Fruit fly (Drosophila melanogaster) whole organism, embryonic: Measurements from ENCODE around the gene mTTF.

Experiments
- Adf1 ChIP-seq: fragments of 200-800 bp; sonication (Bioruptor generic); IDR thresholded peaks from 2 replicates; pipeline ENCODE4 v1.3.6; 2022; ENCODE audit warnings: missing biosample characterization, missing genetic modification characterization
- Atf-2 ChIP-seq: fragments of 200-800 bp; sonication (Bioruptor generic); optimal IDR thresholded peaks from 2 replicates; lab custom pipeline; 2016; ENCODE audit warnings: missing biosample characterization, missing genetic modification characterization
- Awh ChIP-seq: fragments of 200-800 bp; sonication (Bioruptor generic); IDR thresholded peaks from 2 replicates; pipeline ENCODE4, ENCODE4 v1.3.6; 2022; ENCODE audit warnings: missing biosample characterization, missing genetic modification characterization
- Bgb ChIP-seq: fragments of 200-800 bp; sonication (Bioruptor generic); IDR thresholded peaks from 2 replicates; pipeline ENCODE4 v1.3.6; 2022; ENCODE audit warnings: missing biosample characterization, missing genetic modification characterization; ENCODE audit not compliant: partially characterized antibody
- Blimp-1 ChIP-seq: fragments of 200-800 bp; sonication (Bioruptor generic); optimal IDR thresholded peaks from 3 replicates; lab custom pipeline; 2018; ENCODE audit warnings: missing biosample characterization, missing genetic modification characterization, mild to moderate bottlenecking, moderate library complexity, missing genetic modification reagents
- CG1024 ChIP-seq: fragments of 200-800 bp; sonication (Bioruptor generic); IDR thresholded peaks from 2 replicates; pipeline ENCODE4 v1.3.6; 2022; ENCODE audit warnings: missing biosample characterization, missing genetic modification characterization
- CG10366 ChIP-seq: fragments of 200-800 bp; sonication (Bioruptor generic); IDR thresholded peaks from 2 replicates; pipeline ENCODE4 v1.3.6; 2022; ENCODE audit warnings: missing biosample characterization, missing genetic modification characterization
- CG10565 ChIP-seq: fragments of 200-800 bp; sonication (Bioruptor generic); optimal IDR thresholded peaks from 3 replicates; lab custom pipeline; 2016; ENCODE audit warnings: missing biosample characterization, mild to moderate bottlenecking, missing genetic modification characterization
- CG11398 ChIP-seq: fragments of 200-800 bp; sonication (Bioruptor generic); optimal IDR thresholded peaks from 2 replicates; lab custom pipeline; 2016; ENCODE audit warnings: missing biosample characterization, missing genetic modification characterization
- CG14014 ChIP-seq: fragments of 200-800 bp; sonication (Bioruptor generic); IDR thresholded peaks from 2 replicates; pipeline ENCODE4 v1.3.6; 2022; ENCODE audit warnings: missing biosample characterization, missing genetic modification characterization
- CG14050 ChIP-seq: fragments of 200-800 bp; sonication (Bioruptor generic); IDR thresholded peaks from 3 replicates; pipeline ENCODE4 v1.3.6; 2022; ENCODE audit warnings: missing biosample characterization, missing genetic modification characterization
- CG14667 ChIP-seq: fragments of 200-800 bp; sonication (Bioruptor generic); IDR thresholded peaks from 2 replicates; pipeline ENCODE4 v1.3.6; 2022; ENCODE audit warnings: missing biosample characterization, missing genetic modification characterization
- CG14860 ChIP-seq: fragments of 200-800 bp; sonication (Bioruptor generic); IDR thresholded peaks from 3 replicates; pipeline ENCODE4 v1.3.6; 2022; ENCODE audit warnings: missing biosample characterization, missing genetic modification characterization; ENCODE audit not compliant: partially characterized antibody
- CG15011 ChIP-seq: fragments of 200-800 bp; sonication (Bioruptor generic); optimal IDR thresholded peaks from 3 replicates; lab custom pipeline; 2018; ENCODE audit warnings: missing biosample characterization, mild to moderate bottlenecking, missing genetic modification characterization
- CG1602 ChIP-seq: fragments of 200-800 bp; sonication (Bioruptor generic); optimal IDR thresholded peaks from 3 replicates; lab custom pipeline; 2016; ENCODE audit warnings: missing biosample characterization, missing genetic modification characterization
- CG17385 ChIP-seq: fragments of 200-800 bp; sonication (Bioruptor generic); optimal IDR thresholded peaks from 3 replicates; lab custom pipeline; 2018; ENCODE audit warnings: missing biosample characterization, mild to moderate bottlenecking, missing genetic modification characterization
- CG17802 ChIP-seq: fragments of 200-800 bp; sonication (Bioruptor generic); optimal IDR thresholded peaks from 2 replicates; lab custom pipeline; 2018; ENCODE audit warnings: missing biosample characterization, mild to moderate bottlenecking, missing genetic modification characterization, moderate library complexity
- CG18764 ChIP-seq: fragments of 200-800 bp; sonication (Bioruptor generic); optimal IDR thresholded peaks from 3 replicates; lab custom pipeline; 2016; ENCODE audit warnings: missing biosample characterization, missing genetic modification characterization
- CG2202 ChIP-seq: fragments of 200-800 bp; sonication (Bioruptor generic); optimal IDR thresholded peaks from 2 replicates; lab custom pipeline; 2018; ENCODE audit warnings: missing biosample characterization, mild to moderate bottlenecking, missing genetic modification characterization
- CG31224 ChIP-seq: fragments of 200-800 bp; sonication (Bioruptor generic); IDR thresholded peaks from 2 replicates; pipeline ENCODE4 v1.3.6; 2022; ENCODE audit warnings: missing biosample characterization, missing genetic modification characterization
- CG32772 ChIP-seq: fragments of 200-800 bp; sonication (Bioruptor generic); IDR thresholded peaks from 2 replicates; pipeline ENCODE4 v1.3.6; 2022; ENCODE audit warnings: missing biosample characterization, missing genetic modification characterization
- CG33557 ChIP-seq: fragments of 200-800 bp; sonication (Bioruptor generic); optimal IDR thresholded peaks from 2 replicates; lab custom pipeline; 2019; ENCODE audit warnings: missing biosample characterization, mild to moderate bottlenecking, missing genetic modification characterization, moderate library complexity
- CG42726 ChIP-seq: fragments of 200-800 bp; sonication (Bioruptor generic); IDR thresholded peaks from 2 replicates; pipeline ENCODE4 v1.3.6; 2022; ENCODE audit warnings: missing biosample characterization, missing genetic modification characterization; ENCODE audit not compliant: partially characterized antibody
- CG4360 ChIP-seq: fragments of 200-800 bp; sonication (Bioruptor generic); IDR thresholded peaks from 2 replicates; pipeline ENCODE4 v1.3.6; 2022; ENCODE audit warnings: missing biosample characterization, missing genetic modification characterization
- CG9876 ChIP-seq: fragments of 200-800 bp; sonication (Bioruptor generic); optimal IDR thresholded peaks from 2 replicates; lab custom pipeline; 2016; ENCODE audit warnings: missing biosample characterization, missing genetic modification characterization
- CTCF ChIP-seq: fragments of 200-800 bp; sonication (Bioruptor generic); optimal IDR thresholded peaks from 2 replicates; lab custom pipeline; 2017; ENCODE audit warnings: missing biosample characterization, mild to moderate bottlenecking, missing genetic modification characterization, moderate library complexity
- Dll ChIP-seq: fragments of 200-800 bp; sonication (Bioruptor generic); IDR thresholded peaks from 4 replicates; pipeline ENCODE4 v1.3.6; 2022; ENCODE audit warnings: missing biosample characterization, missing genetic modification characterization; ENCODE audit not compliant: partially characterized antibody
- Fer1 ChIP-seq: fragments of 200-800 bp; sonication (Bioruptor generic); optimal IDR thresholded peaks from 2 replicates; lab custom pipeline; 2017; ENCODE audit warnings: missing biosample characterization, mild to moderate bottlenecking, missing genetic modification characterization
- Fer3 ChIP-seq: fragments of 200-800 bp; sonication (Bioruptor generic); optimal IDR thresholded peaks from 2 replicates; lab custom pipeline; 2018; ENCODE audit warnings: missing biosample characterization, mild to moderate bottlenecking, missing genetic modification characterization, moderate library complexity
- GATAe ChIP-seq: fragments of 200-800 bp; sonication (Bioruptor generic); conservative IDR thresholded peaks from 2 replicates; pipeline ENCODE4 v1.3.6; 2022; ENCODE audit warnings: missing biosample characterization, missing genetic modification characterization
- Neu2 ChIP-seq: fragments of 200-800 bp; sonication (Bioruptor generic); optimal IDR thresholded peaks from 3 replicates; lab custom pipeline; 2016; ENCODE audit warnings: missing biosample characterization, missing genetic modification characterization, borderline replicate concordance
- Sin3A ChIP-seq: fragments of >200 bp; optimal IDR thresholded peaks from 2 replicates; lab custom pipeline; 2018
- Stat92E ChIP-seq, 3 experiments: fragments of >200 bp in 2 of 3; fragments of 200-800 bp in 1 of 3; sonication (Bioruptor generic) in 1 of 3; optimal IDR thresholded peaks; 2 replicates each; lab custom pipeline; 2017 to 2019; ENCODE audit warnings: missing biosample characterization in 3 of 3, missing genetic modification characterization in 3 of 3, mild to moderate bottlenecking in 1 of 3, moderate library complexity in 1 of 3
- al ChIP-seq: fragments of 200-800 bp; sonication (Bioruptor generic); IDR thresholded peaks from 2 replicates; pipeline ENCODE4 v1.3.6; 2022; ENCODE audit warnings: missing biosample characterization, missing genetic modification characterization
- aop ChIP-seq: fragments of 200-800 bp; sonication (Bioruptor generic); IDR thresholded peaks from 2 replicates; pipeline ENCODE4 v1.3.6; 2022; ENCODE audit warnings: missing biosample characterization, missing genetic modification characterization
- ap ChIP-seq: fragments of 200-800 bp; sonication (Bioruptor generic); IDR thresholded peaks from 2 replicates; pipeline ENCODE4 v1.3.6; 2022; ENCODE audit warnings: missing biosample characterization, missing genetic modification characterization
- br ChIP-seq: fragments of >200 bp; optimal IDR thresholded peaks from 2 replicates; lab custom pipeline; 2017
- bsh ChIP-seq, 2 experiments: fragments of 200-800 bp; sonication (Bioruptor generic); optimal IDR thresholded peaks; 2 replicates each; lab custom pipeline; 2017 to 2018; ENCODE audit warnings: mild to moderate bottlenecking in 2 of 2, missing biosample characterization in 2 of 2, missing genetic modification characterization in 2 of 2, moderate library complexity in 1 of 2
- cato ChIP-seq: fragments of 200-800 bp; sonication (Bioruptor generic); optimal IDR thresholded peaks from 2 replicates; lab custom pipeline; 2016; ENCODE audit warnings: missing biosample characterization, missing genetic modification characterization, borderline replicate concordance
- corto ChIP-seq: fragments of 200-800 bp; sonication (Bioruptor generic); optimal IDR thresholded peaks from 2 replicates; lab custom pipeline; 2016; ENCODE audit warnings: missing biosample characterization, mild to moderate bottlenecking, missing genetic modification characterization, moderate library complexity
- croc ChIP-seq: fragments of 200-800 bp; sonication (Bioruptor generic); conservative IDR thresholded peaks from 3 replicates; pipeline ENCODE4 v1.3.6; 2022; ENCODE audit warnings: missing biosample characterization, missing genetic modification characterization
- dati ChIP-seq: fragments of 200-800 bp; sonication (Bioruptor generic); IDR thresholded peaks from 2 replicates; pipeline ENCODE4 v1.3.6; 2022; ENCODE audit warnings: missing biosample characterization, missing genetic modification characterization
- eve ChIP-seq, 2 experiments: fragments of >200 bp; optimal IDR thresholded peaks; 2 replicates each; lab custom pipeline; 2017; ENCODE audit warnings: missing biosample characterization in 2 of 2, missing genetic modification characterization in 2 of 2
- fu2 ChIP-seq: fragments of 200-800 bp; sonication (Bioruptor generic); optimal IDR thresholded peaks from 2 replicates; lab custom pipeline; 2016; ENCODE audit warnings: missing biosample characterization, missing genetic modification characterization
- ham ChIP-seq: fragments of 200-800 bp; sonication (Bioruptor generic); IDR thresholded peaks from 2 replicates; pipeline ENCODE4 v1.3.6; 2022; ENCODE audit warnings: missing biosample characterization, missing genetic modification characterization
- lbe ChIP-seq: fragments of 200-800 bp; sonication (Bioruptor generic); optimal IDR thresholded peaks from 2 replicates; lab custom pipeline; 2016; ENCODE audit warnings: missing biosample characterization, mild to moderate bottlenecking, missing genetic modification characterization
- nom ChIP-seq: fragments of 200-800 bp; sonication (Bioruptor generic); optimal IDR thresholded peaks from 2 replicates; lab custom pipeline; 2017; ENCODE audit warnings: missing biosample characterization, missing genetic modification characterization, mild to moderate bottlenecking, moderate library complexity, missing genetic modification reagents
- salm ChIP-seq: fragments of 200-800 bp; sonication (Bioruptor generic); optimal IDR thresholded peaks from 2 replicates; lab custom pipeline; 2018; ENCODE audit warnings: missing biosample characterization, mild to moderate bottlenecking, missing genetic modification characterization
- schlank ChIP-seq: fragments of 200-800 bp; sonication (Bioruptor generic); optimal IDR thresholded peaks from 2 replicates; lab custom pipeline; 2018; ENCODE audit warnings: missing biosample characterization, mild to moderate bottlenecking, missing genetic modification characterization
- sisA ChIP-seq: fragments of 200-800 bp; sonication (Bioruptor generic); IDR thresholded peaks from 2 replicates; pipeline ENCODE4 v1.3.6; 2022; ENCODE audit warnings: missing biosample characterization, missing genetic modification characterization
- toy ChIP-seq: fragments of 200-800 bp; sonication (Bioruptor generic); IDR thresholded peaks from 2 replicates; pipeline ENCODE4 v1.3.6; 2022; ENCODE audit warnings: missing biosample characterization, missing genetic modification characterization
- vnd ChIP-seq: fragments of 200-800 bp; sonication (Bioruptor generic); IDR thresholded peaks from 3 replicates; pipeline ENCODE4 v1.3.6; 2022; ENCODE audit warnings: missing biosample characterization, missing genetic modification characterization; ENCODE audit not compliant: partially characterized antibody

The mTTF gene

dm6 chr2L:14372254-14372717 lies 23.7 kb upstream of the mTTF start (continued):
- TF ChIP-seq Atf-2 = no peak
- TF ChIP-seq Stat92E (GFP tag; optimal IDR thresholded peaks at IDR 0.05; lab: Kevin White, UChicago) = no peak
- TF ChIP-seq CG10366 (GFP tag; lab: Robert Waterston, UW) = peak; percentile 75
- peak; percentile 12 for TF ChIP-seq Fer1 (GFP tag; lab: Kevin White, UChicago)
- peak; percentile 79 for TF ChIP-seq salm (tag; lab: Kevin White, UChicago)
- TF ChIP-seq CG14050 (GFP tag; lab: Robert Waterston, UW) = peak; percentile 77
- TF ChIP-seq CG32772 (GFP tag; lab: Robert Waterston, UW) = peak; percentile 42; the same call in 1 of the 2 replicates
- no peak for TF ChIP-seq dati (GFP tag; lab: Robert Waterston, UW)
- no peak for TF ChIP-seq CG1024 (GFP tag; lab: Robert Waterston, UW)
- no peak for TF ChIP-seq ham (GFP tag; lab: Robert Waterston, UW)
- TF ChIP-seq fu2 (GFP tag; lab: Kevin White, UChicago) = peak; percentile 56
- no peak for TF ChIP-seq Bgb (GFP tag; lab: Robert Waterston, UW)
- TF ChIP-seq cato (GFP tag; lab: Kevin White, UChicago) = no peak
- TF ChIP-seq CG14667 (GFP tag; lab: Robert Waterston, UW) = no peak
- TF ChIP-seq eve (GFP tag; optimal IDR thresholded peaks at IDR 0.05; lab: Kevin White, UChicago) = peak in 1 of 2 experiments; percentile 68
- TF ChIP-seq GATAe (GFP tag; lab: Robert Waterston, UW) = peak; percentile 15; the same call in 1 of the 2 replicates
- TF ChIP-seq Blimp-1 (GFP tag; lab: Kevin White, UChicago) = peak; percentile 26
- peak in 1 of 2 experiments; percentile 67 for TF ChIP-seq bsh (GFP tag; optimal IDR thresholded peaks at IDR 0.05; lab: Kevin White, UChicago)
- TF ChIP-seq Dll (GFP tag; lab: Robert Waterston, UW) = no peak
- TF ChIP-seq Fer3 = peak; percentile 43
- TF ChIP-seq Adf1 (GFP tag; lab: Robert Waterston, UW) = no peak; the same call in 1 of the 2 replicates
- peak; percentile 63 for TF ChIP-seq Awh (GFP tag; lab: Robert Waterston, UW)
- TF ChIP-seq CG17385 (GFP tag; lab: Kevin White, UChicago) = peak; percentile 81
- peak; percentile 14 for TF ChIP-seq CG11398
- no peak for TF ChIP-seq CG15011 (GFP tag; lab: Kevin White, UChicago)
- TF ChIP-seq sisA (GFP tag; lab: Robert Waterston, UW) = peak; percentile 67
- TF ChIP-seq lbe (GFP tag; lab: Kevin White, UChicago) = no peak
- no peak for TF ChIP-seq CG9876 (GFP tag; lab: Kevin White, UChicago)
- no peak for TF ChIP-seq CG4360 (GFP tag; lab: Robert Waterston, UW)
- no peak for TF ChIP-seq vnd
- no peak for TF ChIP-seq Sin3A
- TF ChIP-seq CG14860 (GFP tag; lab: Robert Waterston, UW) = no peak
- TF ChIP-seq CG17802 (tag; lab: Kevin White, UChicago) = no peak
- no peak for TF ChIP-seq toy (GFP tag; lab: Robert Waterston, UW)
- no peak for TF ChIP-seq CG18764 (GFP tag; lab: Kevin White, UChicago)
- TF ChIP-seq CTCF (GFP tag; lab: Kevin White, UChicago) = no peak
- no peak for TF ChIP-seq CG42726 (GFP tag; lab: Robert Waterston, UW)
- TF ChIP-seq CG10565 = no peak
- peak; percentile 84 for TF ChIP-seq al
- no peak for TF ChIP-seq schlank (tag; lab: Kevin White, UChicago)
- TF ChIP-seq br (lab: Kevin White, UChicago) = no peak
- peak; percentile 31 for TF ChIP-seq CG1602 (GFP tag; lab: Kevin White, UChicago)
- peak; percentile 61; the same call in 1 of the 2 replicates for TF ChIP-seq CG31224 (GFP tag; lab: Robert Waterston, UW)
- no peak for TF ChIP-seq corto (GFP tag; lab: Kevin White, UChicago)
- no peak for TF ChIP-seq nom (GFP tag; lab: Kevin White, UChicago)
- no peak for TF ChIP-seq Neu2 (GFP tag; lab: Kevin White, UChicago)
- TF ChIP-seq aop = no peak
- TF ChIP-seq CG2202 (tag; lab: Kevin White, UChicago) = no peak
- TF ChIP-seq CG14014 (GFP tag; lab: Robert Waterston, UW) = peak; percentile 83
- no peak for TF ChIP-seq CG33557 (GFP tag; lab: Kevin White, UChicago)
- TF ChIP-seq croc (GFP tag; lab: Robert Waterston, UW) = no peak
- peak; percentile 62 for TF ChIP-seq ap (GFP tag; lab: Robert Waterston, UW)
